Worm (Caenorhabditis elegans) whole organism, midembryonic: ENCODE results near the gene prx-19.
A peak's percentile ranks its signal among the peaks of the same experiment; 100 is the strongest.

Experiments used
- cog-1 ChIP-seq: sonication (generic microtip); optimal IDR thresholded peaks from 2 replicates; lab custom pipeline; 2016; ENCODE audit warnings: missing genetic modification characterization, missing compliant biosample characterization
- flt-1 ChIP-seq: fragments of 200-800 bp; sonication (Bioruptor generic); IDR thresholded peaks from 2 replicates; pipeline ENCODE4 v1.3.6; 2022; ENCODE audit warnings: missing genetic modification characterization, missing compliant biosample characterization
- klf-2 ChIP-seq: fragments of 200-800 bp; sonication (Bioruptor generic); conservative IDR thresholded peaks from 2 replicates; pipeline ENCODE4 v1.3.6; 2022; ENCODE audit warnings: missing genetic modification reagents, missing genetic modification characterization, missing compliant biosample characterization
- ztf-23 ChIP-seq: fragments of 200-800 bp; sonication (Bioruptor generic); IDR thresholded peaks from 2 replicates; pipeline ENCODE4 v1.3.6; 2022; ENCODE audit warnings: missing genetic modification reagents, missing genetic modification characterization, missing compliant biosample characterization
- ztf-29 ChIP-seq: fragments of 200-800 bp; sonication (Bioruptor generic); IDR thresholded peaks from 2 replicates; pipeline ENCODE4 v1.3.6; 2022; ENCODE audit warnings: missing genetic modification reagents, missing genetic modification characterization, missing compliant biosample characterization

DNA sequence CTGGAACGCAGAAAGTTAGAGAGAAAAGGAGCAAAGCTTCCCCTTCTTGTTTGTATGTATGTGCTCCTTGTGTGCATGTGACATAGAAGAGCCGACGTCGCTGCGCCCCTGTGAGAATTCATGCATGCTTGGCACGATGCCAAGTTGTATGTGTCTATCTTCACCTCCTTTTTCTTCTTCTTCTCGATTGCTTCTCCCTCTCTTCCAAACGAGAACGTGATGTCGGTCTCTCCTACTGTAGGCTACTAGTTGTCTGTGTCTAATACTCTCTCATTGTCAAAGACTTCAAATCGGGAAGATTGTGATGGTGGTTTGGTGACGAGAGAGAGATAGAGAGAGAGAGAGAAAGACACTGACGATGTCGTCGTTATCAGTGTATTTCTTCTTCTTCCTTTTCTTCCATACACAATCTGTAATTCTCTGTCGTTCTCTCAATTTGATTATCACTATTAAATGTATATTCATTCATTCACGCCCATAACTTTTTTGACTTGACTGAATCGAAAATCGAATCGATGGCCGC is 11.8 kb downstream of the prx-19 start:
- TF ChIP-seq klf-2 (GFP tag; lab: Robert Waterston, UW) (no peak), ztf-23 (no peak), cog-1 (tag; lab: Kevin White, UChicago) (no peak), flt-1 (GFP tag; lab: Robert Waterston, UW) (0 out of 2 replicates have a peak, but pooled peaks have one; percentile 16), ztf-29 (GFP tag; lab: Robert Waterston, UW) (no peak)
